Worm (Caenorhabditis elegans): Measurements from ENCODE around the gene rmh-2.

- TF ChIP-seq nhr-6 (tag; optimal IDR thresholded peaks at IDR 0.05) (no peak), blmp-1 (tag; optimal IDR thresholded peaks at IDR 0.05; ENCODE audit: insufficient read depth) (no peak), elt-3 (tag; optimal IDR thresholded peaks at IDR 0.05) (no peak), ztf-4 (tag; optimal IDR thresholded peaks at IDR 0.05) (no peak), ztf-11 (tag; optimal IDR thresholded peaks at IDR 0.05) (no peak), aly-2 (tag; optimal IDR thresholded peaks at IDR 0.05) (no peak), mbf-1 (tag; optimal IDR thresholded peaks at IDR 0.05) (no peak), nhr-237 (tag; optimal IDR thresholded peaks at IDR 0.05) (no peak), nhr-23 (tag; optimal IDR thresholded peaks at IDR 0.05) (no peak), ceh-16 (tag; optimal IDR thresholded peaks at IDR 0.05) (no peak), egl-27 (tag; optimal IDR thresholded peaks at IDR 0.05) (no peak)
Observed at ce11 chrV:9950861-9951260, 20.3 kb upstream of the rmh-2 start, which contains the start of gene ttr-46.

Measured in whole organism, L2 larva.